Fruit fly (Drosophila melanogaster): ENCODE results near the gene Ide.

DNA sequence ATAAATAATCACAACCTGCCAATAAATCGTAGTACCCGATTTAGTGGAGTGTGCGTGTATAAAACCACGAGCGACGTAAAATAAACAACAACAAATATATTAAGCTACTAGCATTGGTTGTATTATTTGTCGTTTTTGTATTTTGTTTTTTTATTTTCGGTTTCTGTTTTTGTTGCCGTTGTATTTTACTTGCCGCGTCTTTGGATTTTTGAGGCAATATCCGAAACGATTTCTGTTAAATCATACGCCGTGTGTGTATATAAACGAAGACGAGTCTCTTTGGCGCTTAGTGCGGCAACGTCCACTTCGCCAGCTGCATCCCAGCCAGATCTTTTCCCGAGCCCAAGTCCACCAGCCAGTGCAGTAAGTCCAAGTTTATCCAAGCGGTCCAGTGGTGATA is 37.6 kb upstream of the Ide start, which contains the start of gene zye:
- no peak for TF ChIP-seq spab (GFP tag; optimal IDR thresholded peaks at IDR 0.05)
- TF ChIP-seq Hr39 (GFP tag; optimal IDR thresholded peaks at IDR 0.05): no peak
- no peak for TF ChIP-seq Hr38 (GFP tag; optimal IDR thresholded peaks at IDR 0.05)
- no peak for TF ChIP-seq CG31627 (GFP tag; optimal IDR thresholded peaks at IDR 0.05)
- TF ChIP-seq fd85E (GFP tag; optimal IDR thresholded peaks at IDR 0.05): no peak

Data from whole organism, prepupa.